Worm (Caenorhabditis elegans) whole organism, L2 larva: ENCODE measurements around the gene C31B8.16.
"Not testable (repeated sequence)": the region's sequence is repeated elsewhere in the genome, so short reads cannot be mapped to it uniquely, and the experiment has no call there.

Experiments
- aly-2 ChIP-seq: fragments of 150-350 bp; optimal IDR thresholded peaks from 2 replicates; lab custom pipeline; 2014; ENCODE audit warnings: missing biosample characterization, missing genetic modification characterization
- crh-2 ChIP-seq: sonication (generic microtip); optimal IDR thresholded peaks from 2 replicates; lab custom pipeline; 2017; ENCODE audit warnings: missing biosample characterization, missing genetic modification characterization
- elt-3 ChIP-seq: sonication (generic microtip); optimal IDR thresholded peaks from 2 replicates; lab custom pipeline; 2017; ENCODE audit warnings: missing biosample characterization, missing genetic modification characterization
- nhr-12 ChIP-seq: fragments of 150-350 bp; optimal IDR thresholded peaks from 2 replicates; lab custom pipeline; 2014; ENCODE audit warnings: missing biosample characterization, missing genetic modification characterization
- unc-39 ChIP-seq: fragments of 150-350 bp; optimal IDR thresholded peaks from 2 replicates; lab custom pipeline; 2014; ENCODE audit warnings: missing biosample characterization, missing genetic modification characterization

DNA sequence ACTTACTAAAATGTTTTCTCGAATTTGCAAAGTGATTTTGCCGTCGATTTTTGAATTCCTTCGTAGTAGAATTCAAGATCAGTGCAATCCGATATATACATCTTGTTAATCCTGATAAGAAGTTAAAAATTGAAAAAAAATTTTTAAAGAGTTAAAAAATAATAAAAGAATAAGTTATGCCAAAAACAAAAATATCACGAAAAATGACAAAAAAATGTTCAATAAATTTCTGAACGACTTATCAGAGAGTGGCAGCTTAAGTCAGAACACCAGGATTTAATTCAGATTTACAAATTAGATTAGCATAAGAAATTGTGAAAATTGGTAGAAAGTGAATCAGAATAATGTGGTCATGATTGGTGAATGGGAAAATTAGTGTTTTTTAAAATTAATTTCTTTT, 22.2 kb downstream of the C31B8.16 start, which contains the start of gene srw-122:
- TF ChIP-seq aly-2 (tag; lab: Kevin White, UChicago); nhr-12 (tag; lab: Kevin White, UChicago); elt-3; unc-39 (tag; lab: Kevin White, UChicago); crh-2 (tag; lab: Kevin White, UChicago): not testable (repeated sequence)
